Worm (Caenorhabditis elegans): Measurements from ENCODE around the gene K08H10.10.

Gene K08H10.10

ce11 chrV:10031384-10032171 is 30.7 kb downstream of the K08H10.10 start:
- TF ChIP-seq nhr-237 (tag; optimal IDR thresholded peaks at IDR 0.05) (no peak), pqm-1 (tag; optimal IDR thresholded peaks at IDR 0.05) (peak; percentile 54), nhr-23 (tag; optimal IDR thresholded peaks at IDR 0.05) (peak; percentile 19), unc-62 (GFP tag; optimal IDR thresholded peaks at IDR 0.05) (no peak), elt-3 (tag; optimal IDR thresholded peaks at IDR 0.05) (peak in 1 of 3 experiments; percentile 31), unc-39 (tag; optimal IDR thresholded peaks at IDR 0.05) (no peak), pha-4 (tag; optimal IDR thresholded peaks at IDR 0.05) (peak; percentile 46), daf-12 (tag; optimal IDR thresholded peaks at IDR 0.05) (no peak), ceh-9 (tag; optimal IDR thresholded peaks at IDR 0.05) (no peak), skn-1 (tag; optimal IDR thresholded peaks at IDR 0.05) (peak; percentile 23), nfya-1 (tag; optimal IDR thresholded peaks at IDR 0.05; ENCODE audit: insufficient read depth) (peak; percentile 47), snpc-4 (tag; optimal IDR thresholded peaks at IDR 0.05) (no peak), nhr-76 (tag; optimal IDR thresholded peaks at IDR 0.05) (no peak), lin-39 (tag; optimal IDR thresholded peaks at IDR 0.05) (no peak), elt-2 (tag; optimal IDR thresholded peaks at IDR 0.05) (peak; percentile 70), ceh-82 (tag; optimal IDR thresholded peaks at IDR 0.05) (no peak), nhr-11 (tag; optimal IDR thresholded peaks at IDR 0.05) (no peak), ztf-11 (tag; optimal IDR thresholded peaks at IDR 0.05) (no peak), mml-1 (tag; optimal IDR thresholded peaks at IDR 0.05) (no peak), jun-1 (tag; optimal IDR thresholded peaks at IDR 0.05) (no peak)

- TF ChIP-seq egl-5 (tag; optimal IDR thresholded peaks at IDR 0.05), result no peak
- peak; percentile 2 for TF ChIP-seq nhr-23 (tag; optimal IDR thresholded peaks at IDR 0.05)
Measured at ce11 chrV:10035586-10035985, 34.7 kb downstream of the K08H10.10 start.

ce11 chrV:10036275-10036674 is 35.4 kb downstream of the K08H10.10 start, which contains the start of gene T06E8.2:
TSS of gene T06E8.2 (minus strand) at chrV:10036413.
- peak; percentile 6 for TF ChIP-seq lin-15B (tag; optimal IDR thresholded peaks at IDR 0.05)
- peak; percentile 27 for TF ChIP-seq nhr-43 (tag; optimal IDR thresholded peaks at IDR 0.05; ENCODE audit: poor library complexity, severe bottlenecking)
- TF ChIP-seq elt-3 (tag; optimal IDR thresholded peaks at IDR 0.05), result no peak
- TF ChIP-seq lsy-12 (tag; optimal IDR thresholded peaks at IDR 0.05), result no peak
- peak; percentile 24 for TF ChIP-seq hmg-11 (tag; optimal IDR thresholded peaks at IDR 0.05)
- TF ChIP-seq pha-4 (tag; optimal IDR thresholded peaks at IDR 0.05), result peak; percentile 91
- TF ChIP-seq ztf-4 (tag; optimal IDR thresholded peaks at IDR 0.05), result no peak
- TF ChIP-seq mdl-1 (tag; optimal IDR thresholded peaks at IDR 0.05), result no peak
- peak; percentile 27 for TF ChIP-seq nfya-1 (tag; optimal IDR thresholded peaks at IDR 0.05; ENCODE audit: insufficient read depth)
- peak; percentile 56 for TF ChIP-seq snpc-4 (tag; optimal IDR thresholded peaks at IDR 0.05)

ce11 chrV:10037040-10037439 is 36.2 kb downstream of the K08H10.10 start, which contains the start of gene F57A8.1:
TSS of gene F57A8.1 (plus strand) at chrV:10037340.
- TF ChIP-seq lsy-12 (tag; optimal IDR thresholded peaks at IDR 0.05), result no peak
- no peak for TF ChIP-seq ztf-11 (tag; optimal IDR thresholded peaks at IDR 0.05)
- TF ChIP-seq lin-15B (tag; optimal IDR thresholded peaks at IDR 0.05), result no peak
- TF ChIP-seq nhr-76 (tag; optimal IDR thresholded peaks at IDR 0.05), result no peak
- no peak for TF ChIP-seq unc-62 (GFP tag; optimal IDR thresholded peaks at IDR 0.05)
- TF ChIP-seq ceh-16 (tag; optimal IDR thresholded peaks at IDR 0.05), result no peak
- no peak for TF ChIP-seq ama-1 (optimal IDR thresholded peaks at IDR 0.05)
- no peak for TF ChIP-seq elt-1 (tag; optimal IDR thresholded peaks at IDR 0.05)
- TF ChIP-seq mdl-1 (tag; optimal IDR thresholded peaks at IDR 0.05), result no peak
- no peak for TF ChIP-seq hmg-11 (tag; optimal IDR thresholded peaks at IDR 0.05)
- no peak for TF ChIP-seq fkh-10 (GFP tag; optimal IDR thresholded peaks at IDR 0.05)
- TF ChIP-seq R02D3.7 (tag; optimal IDR thresholded peaks at IDR 0.05), result no peak
- no peak for TF ChIP-seq tbx-2 (tag; optimal IDR thresholded peaks at IDR 0.05)
- no peak for TF ChIP-seq aly-2 (tag; optimal IDR thresholded peaks at IDR 0.05)

ce11 chrV:10039837-10040236 is 39.0 kb downstream of the K08H10.10 start:
- no peak for TF ChIP-seq nhr-12 (tag; optimal IDR thresholded peaks at IDR 0.05)
- TF ChIP-seq daf-12 (tag; optimal IDR thresholded peaks at IDR 0.05), result no peak
- peak; percentile 58 for TF ChIP-seq skn-1 (tag; optimal IDR thresholded peaks at IDR 0.05)
- TF ChIP-seq aly-2 (tag; optimal IDR thresholded peaks at IDR 0.05), result no peak
- no peak for TF ChIP-seq fkh-2 (tag; optimal IDR thresholded peaks at IDR 0.05)
- peak; percentile 23 for TF ChIP-seq unc-62 (GFP tag; optimal IDR thresholded peaks at IDR 0.05)
- peak; percentile 36 for TF ChIP-seq lin-15B (tag; optimal IDR thresholded peaks at IDR 0.05)
- TF ChIP-seq ceh-28 (tag; optimal IDR thresholded peaks at IDR 0.05), result no peak
- no peak for TF ChIP-seq egl-27 (tag; optimal IDR thresholded peaks at IDR 0.05)
- TF ChIP-seq sea-2 (GFP tag; optimal IDR thresholded peaks at IDR 0.05), result no peak
- TF ChIP-seq ama-1 (optimal IDR thresholded peaks at IDR 0.05), result no peak
- TF ChIP-seq hmg-11 (tag; optimal IDR thresholded peaks at IDR 0.05), result peak; percentile 76
- TF ChIP-seq nhr-11 (tag; optimal IDR thresholded peaks at IDR 0.05), result no peak
- peak; percentile 83 for TF ChIP-seq pqm-1 (tag; optimal IDR thresholded peaks at IDR 0.05)
- TF ChIP-seq ZK546.5 (tag; optimal IDR thresholded peaks at IDR 0.05), result no peak
- TF ChIP-seq nhr-43 (tag; optimal IDR thresholded peaks at IDR 0.05; ENCODE audit: poor library complexity, severe bottlenecking), result peak; percentile 32
- TF ChIP-seq elt-3 (tag; optimal IDR thresholded peaks at IDR 0.05), result no peak
- TF ChIP-seq elt-2 (tag; optimal IDR thresholded peaks at IDR 0.05), result peak; percentile 89
- TF ChIP-seq egl-5 (tag; optimal IDR thresholded peaks at IDR 0.05), result no peak
- no peak for TF ChIP-seq nhr-76 (tag; optimal IDR thresholded peaks at IDR 0.05)
- peak; percentile 93 for TF ChIP-seq pha-4 (tag; optimal IDR thresholded peaks at IDR 0.05)
- TF ChIP-seq mml-1 (tag; optimal IDR thresholded peaks at IDR 0.05), result no peak
- TF ChIP-seq mdl-1 (tag; optimal IDR thresholded peaks at IDR 0.05), result peak; percentile 2
- no peak for TF ChIP-seq ztf-11 (tag; optimal IDR thresholded peaks at IDR 0.05)
- peak; percentile 65 for TF ChIP-seq jun-1 (tag; optimal IDR thresholded peaks at IDR 0.05)
- no peak for TF ChIP-seq elt-1 (tag; optimal IDR thresholded peaks at IDR 0.05)
